Fruit fly (Drosophila melanogaster) whole organism, embryonic: ENCODE data around the gene CG9173.
A peak's percentile ranks its signal among the peaks of the same experiment; 100 is the strongest.

ENCODE experiments used
- B-H2 ChIP-seq: fragments of 200-800 bp; sonication (Bioruptor generic); optimal IDR thresholded peaks from 2 replicates; lab custom pipeline; 2018; ENCODE audit warnings: missing biosample characterization, mild to moderate bottlenecking, missing genetic modification characterization
- CG10274 ChIP-seq: fragments of 200-800 bp; sonication (Bioruptor generic); optimal IDR thresholded peaks from 3 replicates; lab custom pipeline; 2017; ENCODE audit warnings: missing biosample characterization, mild to moderate bottlenecking, missing genetic modification characterization
- CG10565 ChIP-seq: fragments of 200-800 bp; sonication (Bioruptor generic); optimal IDR thresholded peaks from 3 replicates; lab custom pipeline; 2016; ENCODE audit warnings: missing biosample characterization, mild to moderate bottlenecking, missing genetic modification characterization
- CG10979 ChIP-seq: fragments of 200-800 bp; sonication (Bioruptor generic); optimal IDR thresholded peaks from 2 replicates; lab custom pipeline; 2018; ENCODE audit warnings: missing biosample characterization, mild to moderate bottlenecking, missing genetic modification characterization, moderate library complexity
- CG11085 ChIP-seq: fragments of 200-800 bp; sonication (Bioruptor generic); IDR thresholded peaks from 2 replicates; pipeline ENCODE4 v1.3.6; 2022; ENCODE audit warnings: missing biosample characterization, missing genetic modification characterization
- CG12071 ChIP-seq: fragments of 200-800 bp; sonication (Bioruptor generic); optimal IDR thresholded peaks from 3 replicates; lab custom pipeline; 2018; ENCODE audit warnings: missing biosample characterization, mild to moderate bottlenecking, missing genetic modification characterization
- CG14014 ChIP-seq: fragments of 200-800 bp; sonication (Bioruptor generic); IDR thresholded peaks from 2 replicates; pipeline ENCODE4 v1.3.6; 2022; ENCODE audit warnings: missing biosample characterization, missing genetic modification characterization
- CG1647 ChIP-seq: fragments of 200-800 bp; sonication (Bioruptor generic); optimal IDR thresholded peaks from 3 replicates; lab custom pipeline; 2016; ENCODE audit warnings: missing biosample characterization, missing genetic modification characterization
- CG16779 ChIP-seq: fragments of 200-800 bp; sonication (Bioruptor generic); IDR thresholded peaks from 2 replicates; pipeline ENCODE4 v1.3.6; 2022; ENCODE audit warnings: missing biosample characterization, missing genetic modification characterization
- CG17829 ChIP-seq: fragments of 200-800 bp; optimal IDR thresholded peaks from 2 replicates; lab custom pipeline; 2019; ENCODE audit warnings: missing biosample characterization, mild to moderate bottlenecking, missing genetic modification characterization, moderate library complexity
- CG2712 ChIP-seq: fragments of 200-800 bp; optimal IDR thresholded peaks from 3 replicates; lab custom pipeline; 2019; ENCODE audit warnings: missing biosample characterization, mild to moderate bottlenecking, missing genetic modification characterization, moderate library complexity
- CG30403 ChIP-seq: fragments of 200-800 bp; sonication (Bioruptor generic); optimal IDR thresholded peaks from 3 replicates; lab custom pipeline; 2016; ENCODE audit warnings: missing biosample characterization, missing genetic modification characterization
- CG3838 ChIP-seq: fragments of 200-800 bp; sonication (Bioruptor generic); optimal IDR thresholded peaks from 3 replicates; lab custom pipeline; 2016; ENCODE audit warnings: missing biosample characterization, missing genetic modification characterization
- CG3995 ChIP-seq: fragments of 200-800 bp; sonication (Bioruptor generic); optimal IDR thresholded peaks from 3 replicates; lab custom pipeline; 2016; ENCODE audit warnings: missing biosample characterization, missing genetic modification characterization
- CG6272 ChIP-seq: fragments of 200-800 bp; sonication (Bioruptor generic); IDR thresholded peaks from 2 replicates; pipeline ENCODE4 v1.3.6; 2022; ENCODE audit warnings: missing biosample characterization, missing genetic modification characterization
- CG6683 ChIP-seq: fragments of 200-800 bp; sonication (Bioruptor generic); optimal IDR thresholded peaks from 2 replicates; lab custom pipeline; 2017; ENCODE audit warnings: missing biosample characterization, mild to moderate bottlenecking, missing genetic modification characterization, missing genetic modification reagents
- CG6689 ChIP-seq: fragments of 200-800 bp; sonication (Bioruptor generic); IDR thresholded peaks from 2 replicates; pipeline ENCODE4 v1.3.6; 2022; ENCODE audit warnings: missing biosample characterization, missing genetic modification characterization
- CG6813 ChIP-seq: fragments of 200-800 bp; sonication (Bioruptor generic); optimal IDR thresholded peaks from 2 replicates; lab custom pipeline; 2017; ENCODE audit warnings: missing biosample characterization, missing genetic modification characterization, mild to moderate bottlenecking, moderate library complexity, missing genetic modification reagents
- CG7928 ChIP-seq: fragments of 200-800 bp; sonication (Bioruptor generic); optimal IDR thresholded peaks from 2 replicates; lab custom pipeline; 2017; ENCODE audit warnings: missing biosample characterization, mild to moderate bottlenecking, missing genetic modification characterization
- CG7963 ChIP-seq: fragments of 200-800 bp; sonication (Bioruptor generic); IDR thresholded peaks from 3 replicates; pipeline ENCODE4 v1.3.6; 2022; ENCODE audit warnings: missing biosample characterization, missing genetic modification characterization; ENCODE audit not compliant: partially characterized antibody
- CG8765 ChIP-seq: fragments of 200-800 bp; sonication (Bioruptor generic); IDR thresholded peaks from 2 replicates; pipeline ENCODE4 v1.3.6; 2022; ENCODE audit warnings: missing biosample characterization, missing genetic modification characterization
- CG8924 ChIP-seq: fragments of 200-800 bp; optimal IDR thresholded peaks from 3 replicates; lab custom pipeline; 2019; ENCODE audit warnings: missing biosample characterization, mild to moderate bottlenecking, missing genetic modification characterization, moderate library complexity
- CG9797 ChIP-seq: fragments of 200-800 bp; sonication (Bioruptor generic); optimal IDR thresholded peaks from 3 replicates; lab custom pipeline; 2018; ENCODE audit warnings: missing biosample characterization, mild to moderate bottlenecking, missing genetic modification characterization
- CG9876 ChIP-seq: fragments of 200-800 bp; sonication (Bioruptor generic); optimal IDR thresholded peaks from 2 replicates; lab custom pipeline; 2016; ENCODE audit warnings: missing biosample characterization, missing genetic modification characterization
- Dip3 ChIP-seq: fragments of 200-800 bp; sonication (Bioruptor generic); optimal IDR thresholded peaks from 3 replicates; lab custom pipeline; 2016; ENCODE audit warnings: missing biosample characterization, missing genetic modification characterization
- E2f2 ChIP-seq: fragments of 200-800 bp; sonication (Bioruptor generic); IDR thresholded peaks from 2 replicates; pipeline ENCODE4 v1.3.6; 2022; ENCODE audit warnings: missing biosample characterization, missing genetic modification characterization
- Hand ChIP-seq: fragments of 200-800 bp; sonication (Bioruptor generic); optimal IDR thresholded peaks from 2 replicates; lab custom pipeline; 2017; ENCODE audit warnings: mild to moderate bottlenecking, missing biosample characterization, missing genetic modification reagents, missing genetic modification characterization
- MBD-R2 ChIP-seq: fragments of 200-800 bp; sonication (Bioruptor generic); IDR thresholded peaks from 2 replicates; pipeline ENCODE4 v1.3.6; 2022; ENCODE audit warnings: missing biosample characterization, missing genetic modification characterization
- NK7.1 ChIP-seq: fragments of 200-800 bp; sonication (Bioruptor generic); optimal IDR thresholded peaks from 3 replicates; lab custom pipeline; 2016; ENCODE audit warnings: missing biosample characterization, missing genetic modification characterization
- Oli ChIP-seq: fragments of 200-800 bp; sonication (Bioruptor generic); optimal IDR thresholded peaks from 2 replicates; lab custom pipeline; 2018; ENCODE audit warnings: missing biosample characterization, mild to moderate bottlenecking, missing genetic modification characterization, moderate library complexity
- Poxn ChIP-seq: fragments of 200-800 bp; sonication (Bioruptor generic); IDR thresholded peaks from 2 replicates; pipeline ENCODE4 v1.3.6; 2022; ENCODE audit warnings: missing biosample characterization, missing genetic modification characterization
- YL-1 ChIP-seq: fragments of 200-800 bp; sonication (Bioruptor generic); optimal IDR thresholded peaks from 3 replicates; lab custom pipeline; 2017; ENCODE audit warnings: missing biosample characterization, mild to moderate bottlenecking, missing genetic modification characterization
- bab2 ChIP-seq: fragments of 200-800 bp; sonication (Bioruptor generic); optimal IDR thresholded peaks from 2 replicates; lab custom pipeline; 2016; ENCODE audit warnings: missing biosample characterization, missing genetic modification characterization
- dpn ChIP-seq, 2 experiments: fragments of 200-800 bp; sonication (Bioruptor generic); optimal IDR thresholded peaks; 3 replicates each; lab custom pipeline; 2016; ENCODE audit warnings: missing biosample characterization in 2 of 2, missing genetic modification characterization in 2 of 2
- gfzf ChIP-seq: fragments of 200-800 bp; sonication (Bioruptor generic); optimal IDR thresholded peaks from 2 replicates; lab custom pipeline; 2016; ENCODE audit warnings: missing biosample characterization, mild to moderate bottlenecking, missing genetic modification characterization, moderate library complexity
- gt ChIP-seq: fragments of 200-800 bp; sonication (Bioruptor generic); IDR thresholded peaks from 2 replicates; pipeline ENCODE4 v1.3.6; 2022; ENCODE audit warnings: missing biosample characterization, missing genetic modification characterization
- h ChIP-seq: fragments of >200 bp; optimal IDR thresholded peaks from 2 replicates; lab custom pipeline; 2017
- ham ChIP-seq: fragments of 200-800 bp; sonication (Bioruptor generic); IDR thresholded peaks from 2 replicates; pipeline ENCODE4 v1.3.6; 2022; ENCODE audit warnings: missing biosample characterization, missing genetic modification characterization
- mam ChIP-seq: fragments of 200-800 bp; sonication (Bioruptor generic); optimal IDR thresholded peaks from 3 replicates; lab custom pipeline; 2016; ENCODE audit warnings: missing biosample characterization, missing genetic modification characterization
- org-1 ChIP-seq: fragments of 200-800 bp; sonication (Bioruptor generic); optimal IDR thresholded peaks from 2 replicates; lab custom pipeline; 2017; ENCODE audit warnings: missing biosample characterization, missing genetic modification characterization
- p53 ChIP-seq: fragments of 200-800 bp; sonication (Bioruptor generic); optimal IDR thresholded peaks from 2 replicates; lab custom pipeline; 2016; ENCODE audit warnings: missing biosample characterization, missing genetic modification characterization
- rib ChIP-seq: fragments of 200-800 bp; sonication (Bioruptor generic); IDR thresholded peaks from 2 replicates; pipeline ENCODE4 v1.3.6; 2022; ENCODE audit warnings: missing biosample characterization, missing genetic modification characterization
- row ChIP-seq: fragments of 200-800 bp; sonication (Bioruptor generic); IDR thresholded peaks from 3 replicates; pipeline ENCODE4 v1.3.6; 2022; ENCODE audit warnings: missing biosample characterization, missing genetic modification characterization
- seq ChIP-seq: fragments of 200-800 bp; sonication (Bioruptor generic); IDR thresholded peaks from 2 replicates; pipeline ENCODE4 v1.3.6; 2022; ENCODE audit warnings: missing biosample characterization, missing genetic modification characterization
- sim ChIP-seq: fragments of 200-800 bp; sonication (Bioruptor generic); IDR thresholded peaks from 2 replicates; pipeline ENCODE4 v1.3.6; 2022; ENCODE audit warnings: missing biosample characterization, missing genetic modification characterization
- sisA ChIP-seq: fragments of 200-800 bp; sonication (Bioruptor generic); IDR thresholded peaks from 2 replicates; pipeline ENCODE4 v1.3.6; 2022; ENCODE audit warnings: missing biosample characterization, missing genetic modification characterization
- sr ChIP-seq: fragments of 200-800 bp; sonication (Bioruptor generic); IDR thresholded peaks from 3 replicates; pipeline ENCODE4 v1.3.6; 2022; ENCODE audit warnings: missing biosample characterization, missing genetic modification characterization
- sug ChIP-seq: fragments of 200-800 bp; optimal IDR thresholded peaks from 2 replicates; lab custom pipeline; 2019; ENCODE audit warnings: missing biosample characterization, mild to moderate bottlenecking, missing genetic modification characterization, moderate library complexity
- usp ChIP-seq: fragments of >200 bp; optimal IDR thresholded peaks from 2 replicates; lab custom pipeline; 2017; ENCODE audit warnings: missing biosample characterization, missing genetic modification characterization
- zf30C ChIP-seq: fragments of 200-800 bp; sonication (Bioruptor generic); optimal IDR thresholded peaks from 3 replicates; lab custom pipeline; 2018; ENCODE audit warnings: missing biosample characterization, mild to moderate bottlenecking, missing genetic modification characterization
- zfh1 ChIP-seq: fragments of 200-800 bp; sonication (Bioruptor generic); IDR thresholded peaks from 3 replicates; pipeline ENCODE4 v1.3.6; 2022; ENCODE audit warnings: missing biosample characterization, missing genetic modification characterization

The CG9173 gene

DNA sequence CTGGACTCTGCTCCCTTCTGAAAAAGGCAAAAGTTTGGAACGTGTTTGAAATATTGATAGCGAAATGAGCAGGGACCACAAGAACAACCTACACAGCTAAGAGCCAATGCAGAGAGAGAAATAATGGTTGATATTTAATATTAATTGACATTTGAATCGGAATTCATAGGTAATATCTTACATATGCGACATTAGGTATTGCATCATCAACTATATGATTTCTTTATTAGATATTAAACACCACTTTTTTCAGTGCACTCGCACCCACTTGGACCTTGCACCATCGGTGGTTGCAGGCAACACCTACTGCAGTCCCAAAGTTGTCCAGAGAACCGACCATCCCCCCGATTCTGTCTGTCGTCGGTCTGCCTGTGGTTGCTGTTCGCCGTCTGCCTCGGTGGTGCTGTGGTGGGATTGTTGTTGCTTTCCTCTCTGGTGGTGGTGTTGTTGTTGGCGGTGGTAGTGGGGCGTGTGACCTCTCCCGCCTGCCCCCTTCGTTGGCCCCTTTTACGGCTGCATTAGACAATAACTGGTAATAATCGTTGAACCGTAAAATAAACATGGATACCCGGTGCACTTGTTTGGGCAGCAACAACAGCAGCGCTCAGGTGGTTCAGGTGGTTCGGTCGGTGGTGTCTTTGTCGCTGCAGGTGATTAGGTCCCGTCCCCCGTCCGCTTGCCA lies 44.3 kb downstream of the CG9173 start (continued):
- TF ChIP-seq sug = no peak
- peak; percentile 78 for TF ChIP-seq CG10979
- peak; percentile 82 for TF ChIP-seq zfh1
- peak; percentile 74 for TF ChIP-seq CG6689 (GFP tag; lab: Robert Waterston, UW)
- TF ChIP-seq zf30C = peak; percentile 38
- TF ChIP-seq B-H2 (GFP tag; lab: Kevin White, UChicago) = no peak
- TF ChIP-seq Oli (tag; lab: Kevin White, UChicago) = peak; percentile 66
- TF ChIP-seq sim (GFP tag; lab: Robert Waterston, UW) = peak; percentile 75
- peak; percentile 41 for TF ChIP-seq CG30403 (GFP tag; lab: Kevin White, UChicago)
- TF ChIP-seq CG11085 (GFP tag; lab: Robert Waterston, UW) = no peak
- TF ChIP-seq seq = peak; percentile 37; the same call in 1 of the 2 replicates
- no peak for TF ChIP-seq p53 (GFP tag; lab: Kevin White, UChicago)
- no peak for TF ChIP-seq ham
- TF ChIP-seq E2f2 (GFP tag; lab: Robert Waterston, UW) = peak; percentile 28; the same call in 1 of the 2 replicates
- no peak for TF ChIP-seq CG9876 (GFP tag; lab: Kevin White, UChicago)
- no peak for TF ChIP-seq gfzf
- peak; percentile 24; the same call in 1 of the 2 replicates for TF ChIP-seq CG14014
- TF ChIP-seq CG16779 (GFP tag; lab: Robert Waterston, UW) = no peak
- TF ChIP-seq CG7963 = no peak
- TF ChIP-seq CG10565 = no peak
- TF ChIP-seq CG3838 (GFP tag; lab: Kevin White, UChicago) = peak; percentile 5
- TF ChIP-seq rib (GFP tag; lab: Robert Waterston, UW) = no peak
- peak; percentile 24 for TF ChIP-seq NK7.1
- TF ChIP-seq bab2 (GFP tag; lab: Kevin White, UChicago) = peak; percentile 67
- TF ChIP-seq CG10274 = no peak
- TF ChIP-seq Hand (GFP tag; lab: Kevin White, UChicago) = no peak
- peak; percentile 14 for TF ChIP-seq CG6813
- peak; percentile 39; the same call in 1 of the 2 replicates for TF ChIP-seq CG6272
- no peak for TF ChIP-seq CG9797 (GFP tag; lab: Kevin White, UChicago)
- peak; percentile 76 for TF ChIP-seq row (GFP tag; lab: Robert Waterston, UW)
- TF ChIP-seq MBD-R2 (GFP tag; lab: Robert Waterston, UW) = 0 out of 2 replicates have a peak, but pooled peaks have one; percentile 14
- no peak for TF ChIP-seq YL-1 (GFP tag; lab: Kevin White, UChicago)
- TF ChIP-seq sisA (GFP tag; lab: Robert Waterston, UW) = peak; percentile 72
- TF ChIP-seq CG8924 (tag; lab: Kevin White, UChicago) = peak; percentile 75
- TF ChIP-seq CG8765 (GFP tag; lab: Robert Waterston, UW) = peak; percentile 39; the same call in 1 of the 2 replicates
- TF ChIP-seq CG12071 (GFP tag; lab: Kevin White, UChicago) = peak; percentile 14
- TF ChIP-seq CG2712 = peak; percentile 86
- peak; percentile 40 for TF ChIP-seq org-1
- TF ChIP-seq dpn (GFP tag; optimal IDR thresholded peaks at IDR 0.05; lab: Kevin White, UChicago) = peak in 1 of 2 experiments; percentile 48
- no peak for TF ChIP-seq sr
- TF ChIP-seq usp (GFP tag; lab: Kevin White, UChicago) = no peak
- peak; percentile 41 for TF ChIP-seq gt
- TF ChIP-seq CG6683 (GFP tag; lab: Kevin White, UChicago) = no peak
- TF ChIP-seq mam (GFP tag; lab: Kevin White, UChicago) = peak; percentile 7
- no peak for TF ChIP-seq CG1647 (GFP tag; lab: Kevin White, UChicago)
- TF ChIP-seq CG3995 = no peak
- TF ChIP-seq CG17829 (tag; lab: Kevin White, UChicago) = peak; percentile 70
- no peak for TF ChIP-seq CG7928 (GFP tag; lab: Kevin White, UChicago)
- TF ChIP-seq h (lab: Kevin White, UChicago) = no peak
- no peak for TF ChIP-seq Poxn (GFP tag; lab: Robert Waterston, UW)
- no peak for TF ChIP-seq Dip3 (GFP tag; lab: Kevin White, UChicago)
